Worm (Caenorhabditis elegans) whole organism, L2 larva: ENCODE measurements around the gene him-10.

Source experiments
- C34F6.9 ChIP-seq: fragments of 150-350 bp; optimal IDR thresholded peaks from 2 replicates; lab custom pipeline; 2014; ENCODE audit warnings: missing biosample characterization, missing genetic modification characterization
- F13H6.1 ChIP-seq: sonication (generic microtip); optimal IDR thresholded peaks from 2 replicates; lab custom pipeline; 2016; ENCODE audit warnings: missing genetic modification characterization, missing compliant biosample characterization
- R02D3.7 ChIP-seq: fragments of 150-350 bp; optimal IDR thresholded peaks from 2 replicates; lab custom pipeline; 2014; ENCODE audit warnings: missing biosample characterization, missing genetic modification characterization
- Y55F3AM.14 ChIP-seq: fragments of 200-800 bp; sonication (Bioruptor generic); optimal IDR thresholded peaks from 2 replicates; lab custom pipeline; 2018; ENCODE audit warnings: mild to moderate bottlenecking, missing genetic modification characterization, missing compliant biosample characterization
- ZK546.5 ChIP-seq: sonication (generic microtip); optimal IDR thresholded peaks from 2 replicates; lab custom pipeline; 2017; ENCODE audit warnings: missing biosample characterization, missing genetic modification characterization
- alr-1 ChIP-seq: fragments of 150-350 bp; optimal IDR thresholded peaks from 2 replicates; lab custom pipeline; 2014; ENCODE audit warnings: missing biosample characterization, missing genetic modification characterization
- aly-2 ChIP-seq: fragments of 150-350 bp; optimal IDR thresholded peaks from 2 replicates; lab custom pipeline; 2014; ENCODE audit warnings: missing biosample characterization, missing genetic modification characterization
- ama-1 ChIP-seq: fragments of 150-350 bp; optimal IDR thresholded peaks from 2 replicates; lab custom pipeline; 2018; ENCODE audit warnings: inconsistent platforms
- blmp-1 ChIP-seq: sonication (generic microtip); optimal IDR thresholded peaks from 2 replicates; lab custom pipeline; 2017; ENCODE audit warnings: missing genetic modification characterization, mild to moderate bottlenecking, missing compliant biosample characterization, antibody characterized with exemption, moderate library complexity; ENCODE audit not compliant: insufficient read depth
- ceh-16 ChIP-seq: fragments of 150-350 bp; optimal IDR thresholded peaks from 2 replicates; lab custom pipeline; 2014; ENCODE audit warnings: missing biosample characterization, missing genetic modification characterization
- ceh-82 ChIP-seq: fragments of 150-350 bp; optimal IDR thresholded peaks from 2 replicates; lab custom pipeline; 2014; ENCODE audit warnings: missing biosample characterization, missing genetic modification characterization
- crh-2 ChIP-seq: sonication (generic microtip); optimal IDR thresholded peaks from 2 replicates; lab custom pipeline; 2017; ENCODE audit warnings: missing biosample characterization, missing genetic modification characterization
- dmd-4 ChIP-seq: sonication (generic microtip); optimal IDR thresholded peaks from 2 replicates; lab custom pipeline; 2017; ENCODE audit warnings: missing biosample characterization, missing genetic modification characterization
- egl-27 ChIP-seq: sonication (generic microtip); optimal IDR thresholded peaks from 3 replicates; lab custom pipeline; 2017; ENCODE audit warnings: missing biosample characterization, missing genetic modification reagents, missing genetic modification characterization
- elt-1 ChIP-seq: fragments of 150-350 bp; optimal IDR thresholded peaks from 2 replicates; lab custom pipeline; 2014; ENCODE audit warnings: missing biosample characterization, missing genetic modification characterization
- elt-3 ChIP-seq: sonication (generic microtip); optimal IDR thresholded peaks from 2 replicates; lab custom pipeline; 2017; ENCODE audit warnings: missing biosample characterization, missing genetic modification characterization
- fos-1 ChIP-seq: fragments of 150-350 bp; optimal IDR thresholded peaks from 2 replicates; lab custom pipeline; 2014; ENCODE audit warnings: missing biosample characterization, missing genetic modification characterization
- gmeb-1 ChIP-seq: fragments of 150-350 bp; optimal IDR thresholded peaks from 2 replicates; lab custom pipeline; 2014; ENCODE audit warnings: missing biosample characterization, missing genetic modification characterization
- lin-11 ChIP-seq: fragments of 150-350 bp; sonication (generic microtip); optimal IDR thresholded peaks from 2 replicates; lab custom pipeline; 2014; ENCODE audit warnings: missing biosample characterization, missing genetic modification characterization, inconsistent platforms, mixed read lengths
- lin-13 ChIP-seq: fragments of 150-350 bp; optimal IDR thresholded peaks from 2 replicates; lab custom pipeline; 2014; ENCODE audit warnings: missing biosample characterization, missing genetic modification reagents, missing genetic modification characterization
- lin-39 ChIP-seq: fragments of 150-350 bp; optimal IDR thresholded peaks from 2 replicates; lab custom pipeline; 2014; ENCODE audit warnings: missing biosample characterization, missing genetic modification reagents, missing genetic modification characterization
- lsy-2 ChIP-seq, 2 experiments: fragments of 150-350 bp in 1 of 2; sonication (generic microtip) in 1 of 2; optimal IDR thresholded peaks; 2 replicates each; lab custom pipeline; 2014 to 2017; ENCODE audit warnings: missing biosample characterization in 2 of 2, missing genetic modification characterization in 2 of 2
- mab-5 ChIP-seq: fragments of 150-350 bp; optimal IDR thresholded peaks from 2 replicates; lab custom pipeline; 2014; ENCODE audit warnings: missing biosample characterization, missing genetic modification characterization
- mbf-1 ChIP-seq: sonication (generic microtip); optimal IDR thresholded peaks from 2 replicates; lab custom pipeline; 2017; ENCODE audit warnings: missing biosample characterization, missing genetic modification characterization
- mdl-1 ChIP-seq, 2 experiments: fragments of 150-350 bp in 1 of 2; sonication (generic microtip) in 1 of 2; optimal IDR thresholded peaks; 2 replicates each; lab custom pipeline; 2017; ENCODE audit warnings: missing biosample characterization in 2 of 2, missing genetic modification characterization in 2 of 2
- nhr-10 ChIP-seq: sonication (generic microtip); optimal IDR thresholded peaks from 2 replicates; lab custom pipeline; 2017; ENCODE audit warnings: missing biosample characterization, missing genetic modification characterization
- nhr-11 ChIP-seq: fragments of 150-350 bp; optimal IDR thresholded peaks from 2 replicates; lab custom pipeline; 2014; ENCODE audit warnings: missing biosample characterization, missing genetic modification characterization
- nhr-12 ChIP-seq: fragments of 150-350 bp; optimal IDR thresholded peaks from 2 replicates; lab custom pipeline; 2014; ENCODE audit warnings: missing biosample characterization, missing genetic modification characterization
- nhr-129 ChIP-seq: fragments of 150-350 bp; optimal IDR thresholded peaks from 2 replicates; lab custom pipeline; 2014; ENCODE audit warnings: missing biosample characterization, missing genetic modification characterization
- nhr-21 ChIP-seq: fragments of 150-350 bp; optimal IDR thresholded peaks from 2 replicates; lab custom pipeline; 2014; ENCODE audit warnings: missing biosample characterization, missing genetic modification characterization
- nhr-23 ChIP-seq: fragments of 150-350 bp; optimal IDR thresholded peaks from 2 replicates; lab custom pipeline; 2014; ENCODE audit warnings: missing biosample characterization, missing genetic modification reagents, missing genetic modification characterization
- nhr-237 ChIP-seq: fragments of 150-350 bp; optimal IDR thresholded peaks from 2 replicates; lab custom pipeline; 2014; ENCODE audit warnings: missing biosample characterization, missing genetic modification characterization
- nhr-25 ChIP-seq: fragments of 150-350 bp; sonication (generic microtip); optimal IDR thresholded peaks from 3 replicates; lab custom pipeline; 2014; ENCODE audit warnings: missing biosample characterization, missing genetic modification characterization
- nhr-6 ChIP-seq: fragments of 150-350 bp; optimal IDR thresholded peaks from 2 replicates; lab custom pipeline; 2014; ENCODE audit warnings: missing biosample characterization, missing genetic modification characterization
- nhr-77 ChIP-seq: fragments of 150-350 bp; optimal IDR thresholded peaks from 2 replicates; lab custom pipeline; 2014; ENCODE audit warnings: missing biosample characterization, missing genetic modification characterization
- peb-1 ChIP-seq: fragments of 150-350 bp; optimal IDR thresholded peaks from 2 replicates; lab custom pipeline; 2014; ENCODE audit warnings: missing biosample characterization, missing genetic modification characterization
- sem-4 ChIP-seq: fragments of 150-350 bp; optimal IDR thresholded peaks from 2 replicates; lab custom pipeline; 2014; ENCODE audit warnings: missing biosample characterization, missing genetic modification reagents, missing genetic modification characterization
- skn-1 ChIP-seq: sonication (generic microtip); optimal IDR thresholded peaks from 2 replicates; lab custom pipeline; 2017; ENCODE audit warnings: missing biosample characterization, missing genetic modification characterization
- sma-3 ChIP-seq: sonication (generic microtip); optimal IDR thresholded peaks from 2 replicates; lab custom pipeline; 2016; ENCODE audit warnings: missing genetic modification reagents, missing genetic modification characterization, missing compliant biosample characterization
- sma-9 ChIP-seq, 2 experiments: fragments of 150-350 bp in 1 of 2; sonication (generic microtip) in 1 of 2; optimal IDR thresholded peaks; 2 replicates each; lab custom pipeline; 2014 to 2016; ENCODE audit warnings: missing genetic modification characterization in 2 of 2, mild to moderate bottlenecking in 1 of 2, missing biosample characterization in 1 of 2, missing compliant biosample characterization in 1 of 2, missing genetic modification reagents in 1 of 2, moderate library complexity in 1 of 2
- snpc-4 ChIP-seq: fragments of 150-350 bp; optimal IDR thresholded peaks from 2 replicates; lab custom pipeline; 2014; ENCODE audit warnings: missing biosample characterization, missing genetic modification characterization
- unc-39 ChIP-seq: fragments of 150-350 bp; optimal IDR thresholded peaks from 2 replicates; lab custom pipeline; 2014; ENCODE audit warnings: missing biosample characterization, missing genetic modification characterization
- unc-55 ChIP-seq: fragments of 150-350 bp; sonication (generic microtip); optimal IDR thresholded peaks from 3 replicates; lab custom pipeline; 2014; ENCODE audit warnings: missing biosample characterization, missing genetic modification reagents, missing genetic modification characterization
- unc-62 ChIP-seq: fragments of 150-350 bp; optimal IDR thresholded peaks from 2 replicates; lab custom pipeline; 2014; ENCODE audit warnings: missing biosample characterization, missing genetic modification reagents, missing genetic modification characterization
- zag-1 ChIP-seq: fragments of 150-350 bp; optimal IDR thresholded peaks from 2 replicates; lab custom pipeline; 2014; ENCODE audit warnings: missing biosample characterization, missing genetic modification characterization
- ztf-1 ChIP-seq: fragments of 200-800 bp; sonication (Bioruptor generic); conservative IDR thresholded peaks from 2 replicates; pipeline ENCODE4 v1.3.6; 2022; ENCODE audit warnings: missing genetic modification characterization, missing compliant biosample characterization
- ztf-11 ChIP-seq: sonication (generic microtip); optimal IDR thresholded peaks from 2 replicates; lab custom pipeline; 2017; ENCODE audit warnings: missing biosample characterization, missing genetic modification characterization
- ztf-4 ChIP-seq: fragments of 150-350 bp; optimal IDR thresholded peaks from 2 replicates; lab custom pipeline; 2014; ENCODE audit warnings: missing biosample characterization, missing genetic modification characterization

Gene him-10

DNA sequence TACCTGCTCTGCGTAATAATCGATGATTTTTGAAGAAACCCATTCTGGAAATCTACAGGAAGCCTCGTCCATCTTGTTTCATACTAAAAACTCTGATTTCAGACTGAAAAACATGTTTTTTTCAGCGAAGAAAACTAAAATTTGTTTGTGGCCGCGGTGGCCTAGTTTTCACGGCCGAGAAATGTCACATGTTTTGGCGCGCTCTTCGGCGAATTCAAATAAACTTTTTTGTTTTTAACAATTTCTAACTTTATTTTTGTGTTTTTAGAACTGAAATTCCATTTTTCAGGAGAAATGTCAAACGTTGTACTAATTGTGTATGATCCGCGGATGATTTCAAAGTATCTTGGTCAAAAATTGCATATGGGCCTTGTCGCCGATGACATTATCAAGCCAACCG is at the start of gene him-10, which contains the start of gene polq-1:
him-10 (plus strand) TSS at position 290 of the 400 bp plus-strand sequence.
polq-1 (minus strand) TSS at position 190 of the 400 bp plus-strand sequence.
- no peak for TF ChIP-seq elt-1
- peak; percentile 44 for TF ChIP-seq C34F6.9 (tag; lab: Kevin White, UChicago)
- peak; percentile 47 for TF ChIP-seq gmeb-1 (tag; lab: Kevin White, UChicago)

- no peak for TF ChIP-seq elt-1
- TF ChIP-seq ceh-16 (tag; lab: Kevin White, UChicago): no peak
- no peak for TF ChIP-seq skn-1 (tag; lab: Kevin White, UChicago)
- no peak for TF ChIP-seq unc-39
- TF ChIP-seq nhr-237: no peak
- TF ChIP-seq sem-4 (tag; lab: Kevin White, UChicago): no peak
- no peak for TF ChIP-seq R02D3.7
- peak; percentile 8 for TF ChIP-seq lin-11
- TF ChIP-seq ztf-11 (tag; lab: Kevin White, UChicago): no peak
- TF ChIP-seq Y55F3AM.14 (GFP tag; lab: Kevin White, UChicago): no peak
- TF ChIP-seq zag-1 (tag; lab: Kevin White, UChicago): peak; percentile 47
- no peak for TF ChIP-seq sma-3
- TF ChIP-seq ceh-82: no peak
- TF ChIP-seq nhr-129 (tag; lab: Kevin White, UChicago): peak; percentile 37
- peak; percentile 18 for TF ChIP-seq nhr-21 (tag; lab: Kevin White, UChicago)
- TF ChIP-seq nhr-25: no peak
- no peak for TF ChIP-seq nhr-77 (tag; lab: Kevin White, UChicago)
- TF ChIP-seq blmp-1: no peak
- no peak for TF ChIP-seq nhr-11 (tag; lab: Kevin White, UChicago)
- no peak for TF ChIP-seq aly-2
- no peak for TF ChIP-seq alr-1
- TF ChIP-seq peb-1: no peak
- no peak for TF ChIP-seq ama-1 (lab: Kevin White, UChicago)
- TF ChIP-seq lsy-2 (tag; optimal IDR thresholded peaks at IDR 0.05; lab: Kevin White, UChicago): peak; percentile 6 to 64
- TF ChIP-seq C34F6.9 (tag; lab: Kevin White, UChicago): peak; percentile 76
- no peak for TF ChIP-seq nhr-12
- no peak for TF ChIP-seq lin-13 (GFP tag; lab: Kevin White, UChicago)
- TF ChIP-seq lin-39 (tag; lab: Kevin White, UChicago): no peak
- no peak for TF ChIP-seq sma-9 (GFP tag; optimal IDR thresholded peaks at IDR 0.05; lab: Kevin White, UChicago)
- no peak for TF ChIP-seq sma-9 (tag; optimal IDR thresholded peaks at IDR 0.05; lab: Kevin White, UChicago)
- TF ChIP-seq nhr-10 (tag; lab: Kevin White, UChicago): no peak
- TF ChIP-seq fos-1 (tag; lab: Kevin White, UChicago): no peak
- no peak for TF ChIP-seq ZK546.5 (tag; lab: Kevin White, UChicago)
- TF ChIP-seq nhr-6 (tag; lab: Kevin White, UChicago): no peak
- peak; percentile 14 for TF ChIP-seq egl-27 (tag; lab: Kevin White, UChicago)
- no peak for TF ChIP-seq mbf-1 (tag; lab: Kevin White, UChicago)
- no peak for TF ChIP-seq nhr-23 (tag; lab: Kevin White, UChicago)
- no peak for TF ChIP-seq mdl-1 (tag; optimal IDR thresholded peaks at IDR 0.05; lab: Kevin White, UChicago)
- TF ChIP-seq F13H6.1: no peak
- no peak for TF ChIP-seq snpc-4 (tag; lab: Kevin White, UChicago)
- TF ChIP-seq unc-62 (GFP tag; lab: Kevin White, UChicago): no peak
- TF ChIP-seq dmd-4 (tag; lab: Kevin White, UChicago): no peak
- TF ChIP-seq ztf-1: no peak
- peak; percentile 8 for TF ChIP-seq mab-5 (tag; lab: Kevin White, UChicago)
- TF ChIP-seq elt-3 (tag; lab: Kevin White, UChicago): no peak
- no peak for TF ChIP-seq ztf-4
- peak; percentile 32 for TF ChIP-seq crh-2 (tag; lab: Kevin White, UChicago)
- TF ChIP-seq gmeb-1 (tag; lab: Kevin White, UChicago): no peak
- peak; percentile 91 for TF ChIP-seq unc-55 (GFP tag; lab: Kevin White, UChicago)
- TF ChIP-seq, all 48 proteins: peak for 10
These were observed 47.9 kb upstream of the him-10 start, which contains the start of gene ida-1 for ce11 chrIII:5755204-5755603. ida-1 (plus strand) TSS chrIII:5755539.
